Worm (Caenorhabditis elegans): ENCODE results near the gene glb-33.
A peak's percentile ranks its signal among the peaks of the same experiment; 100 is the strongest.

Gene glb-33

DNA sequence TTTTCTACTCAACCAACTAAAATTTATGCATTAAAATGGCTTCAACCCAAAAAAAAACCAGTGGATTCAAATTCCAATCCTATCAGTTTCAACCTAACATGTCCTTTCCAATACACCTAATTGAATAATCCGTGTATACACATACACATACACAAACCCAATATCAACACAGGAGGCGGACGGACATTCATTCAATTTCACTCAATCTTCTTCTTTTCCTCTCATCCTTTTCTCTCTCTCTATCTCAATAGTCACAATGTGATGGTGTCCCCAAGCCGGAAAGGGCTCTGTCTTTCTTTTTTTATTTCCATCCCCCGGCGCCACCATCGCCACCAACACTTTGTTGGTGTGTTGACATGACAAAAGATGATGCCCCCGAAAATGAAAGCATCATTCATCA, 2.1 kb upstream of the glb-33 start:
- TF ChIP-seq tbx-8 (GFP tag; optimal IDR thresholded peaks at IDR 0.05), result no peak
- peak; percentile 92 for TF ChIP-seq ces-1 (GFP tag; optimal IDR thresholded peaks at IDR 0.05)

DNA sequence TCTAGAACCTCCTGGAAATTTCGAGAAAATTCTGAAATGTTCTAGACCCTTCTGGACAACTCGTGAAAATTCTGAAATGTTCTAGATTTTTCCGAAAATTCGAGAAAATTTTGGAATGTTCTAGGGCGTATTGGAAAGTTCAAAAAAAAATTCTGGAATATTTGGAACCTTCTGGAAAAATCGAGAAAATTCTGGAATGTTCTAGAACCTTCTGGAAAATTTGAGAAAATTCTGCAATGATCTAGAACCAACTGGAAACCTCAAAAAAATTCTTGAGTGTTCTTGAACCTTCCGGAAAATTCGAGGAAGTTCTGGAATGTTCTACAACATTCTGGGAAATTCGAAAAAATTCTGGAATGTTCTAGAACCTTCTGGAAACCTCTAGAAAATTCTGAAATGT, 395 bp downstream of the glb-33 start:
- TF ChIP-seq unc-120 (tag; optimal IDR thresholded peaks at IDR 0.05; ENCODE audit: poor library complexity, severe bottlenecking) (no peak), drap-1 (GFP tag; optimal IDR thresholded peaks at IDR 0.05) (no peak), nhr-28 (tag; optimal IDR thresholded peaks at IDR 0.05) (no peak), ceh-43 (GFP tag; optimal IDR thresholded peaks at IDR 0.05) (no peak), flh-1 (GFP tag; optimal IDR thresholded peaks at IDR 0.05) (no peak), lsy-2 (tag; optimal IDR thresholded peaks at IDR 0.05) (no peak), tbx-8 (GFP tag; optimal IDR thresholded peaks at IDR 0.05) (no peak), ces-1 (GFP tag; optimal IDR thresholded peaks at IDR 0.05) (no peak), hlh-1 (tag; optimal IDR thresholded peaks at IDR 0.05) (no peak), mls-2 (tag; optimal IDR thresholded peaks at IDR 0.05) (no peak), lin-32 (GFP tag; optimal IDR thresholded peaks at IDR 0.05) (no peak), ztf-11 (tag; optimal IDR thresholded peaks at IDR 0.05) (no peak), pha-4 (tag; optimal IDR thresholded peaks at IDR 0.05) (no peak), sem-2 (GFP tag; optimal IDR thresholded peaks at IDR 0.05) (no peak), ceh-39 (tag; optimal IDR thresholded peaks at IDR 0.05) (no peak), blmp-1 (tag; optimal IDR thresholded peaks at IDR 0.05) (no peak), lin-13 (tag; optimal IDR thresholded peaks at IDR 0.05) (no peak), cnd-1 (tag; optimal IDR thresholded peaks at IDR 0.05) (no peak)

DNA sequence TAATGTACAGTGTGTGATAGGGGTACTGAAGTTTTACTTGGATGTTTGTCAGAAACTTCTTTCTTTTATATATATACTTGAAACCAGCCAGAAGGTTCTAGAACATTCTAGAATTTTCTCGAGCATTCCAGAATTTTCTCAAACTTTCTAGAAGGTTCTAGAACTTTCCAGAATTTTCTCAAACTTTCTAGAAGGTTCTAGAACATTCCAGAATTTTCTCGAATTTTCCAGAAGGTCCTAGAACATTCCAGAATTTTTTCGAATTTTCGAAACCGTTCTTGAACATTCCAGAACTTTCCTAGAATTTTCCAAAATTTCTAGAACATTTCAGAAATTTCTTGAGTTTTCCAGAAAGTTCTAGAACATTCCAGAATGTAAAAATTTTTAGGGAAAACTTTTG, 3.4 kb downstream of the glb-33 start:
- no peak for TF ChIP-seq ham-2 (GFP tag; optimal IDR thresholded peaks at IDR 0.05)
- no peak for TF ChIP-seq cnd-1 (tag; optimal IDR thresholded peaks at IDR 0.05)
- TF ChIP-seq ceh-83 (GFP tag; optimal IDR thresholded peaks at IDR 0.05), result no peak

DNA sequence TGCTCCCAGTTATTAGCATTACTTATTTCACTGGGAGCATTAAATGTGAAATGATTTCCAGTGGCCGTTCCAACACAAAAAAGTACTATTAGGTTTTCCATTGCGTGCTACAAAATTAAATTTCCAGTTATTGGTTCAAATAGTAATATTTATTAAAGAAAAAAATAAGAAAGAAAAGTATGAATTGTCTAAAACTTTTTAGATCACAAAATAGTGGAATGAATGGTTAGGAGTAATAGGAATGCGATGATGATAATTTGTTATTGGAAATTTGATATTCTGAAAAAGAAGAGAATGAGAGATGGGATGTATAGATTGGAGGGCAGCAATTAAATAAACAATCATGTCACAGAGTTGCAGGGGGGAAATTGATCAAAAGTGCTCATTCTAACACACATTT, 6.1 kb downstream of the glb-33 start, which contains the start of gene Y75B7AL.2:
Y75B7AL.2 (minus strand) TSS at position 101 of the 400 bp plus-strand sequence.
- TF ChIP-seq ceh-83 (GFP tag; optimal IDR thresholded peaks at IDR 0.05) (no peak), M03D4.4 (tag; optimal IDR thresholded peaks at IDR 0.05) (no peak), lin-32 (GFP tag; optimal IDR thresholded peaks at IDR 0.05) (no peak), drap-1 (GFP tag; optimal IDR thresholded peaks at IDR 0.05) (no peak)

DNA sequence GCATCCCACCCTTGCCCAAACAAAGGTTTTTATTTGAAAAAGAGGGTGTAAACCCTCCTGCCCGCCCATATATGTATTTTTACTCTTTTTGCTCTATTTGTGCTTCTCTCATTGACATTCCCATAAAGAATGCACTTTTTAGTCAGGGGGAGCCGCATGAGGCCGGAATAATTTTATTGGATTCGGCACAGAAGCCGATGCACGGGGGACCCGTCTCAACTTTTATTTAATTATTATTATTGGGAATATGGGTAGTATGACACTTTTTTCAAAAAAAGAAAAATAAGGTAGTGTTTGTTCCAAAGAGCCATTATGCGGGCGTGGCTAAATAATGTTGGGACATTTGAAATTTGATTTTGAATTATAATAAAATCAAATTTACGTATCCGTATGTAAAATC, 10.1 kb downstream of the glb-33 start:
- TF ChIP-seq ces-1 (GFP tag; optimal IDR thresholded peaks at IDR 0.05), result peak; percentile 68
- no peak for TF ChIP-seq snpc-4 (tag; optimal IDR thresholded peaks at IDR 0.05)
- TF ChIP-seq elt-1 (tag; optimal IDR thresholded peaks at IDR 0.05; ENCODE audit: borderline replicate concordance, insufficient read depth), result no peak
- no peak for TF ChIP-seq nhr-2 (tag; optimal IDR thresholded peaks at IDR 0.05)
- TF ChIP-seq nhr-237 (tag; optimal IDR thresholded peaks at IDR 0.05), result no peak
- TF ChIP-seq hlh-1 (tag; optimal IDR thresholded peaks at IDR 0.05), result no peak

DNA sequence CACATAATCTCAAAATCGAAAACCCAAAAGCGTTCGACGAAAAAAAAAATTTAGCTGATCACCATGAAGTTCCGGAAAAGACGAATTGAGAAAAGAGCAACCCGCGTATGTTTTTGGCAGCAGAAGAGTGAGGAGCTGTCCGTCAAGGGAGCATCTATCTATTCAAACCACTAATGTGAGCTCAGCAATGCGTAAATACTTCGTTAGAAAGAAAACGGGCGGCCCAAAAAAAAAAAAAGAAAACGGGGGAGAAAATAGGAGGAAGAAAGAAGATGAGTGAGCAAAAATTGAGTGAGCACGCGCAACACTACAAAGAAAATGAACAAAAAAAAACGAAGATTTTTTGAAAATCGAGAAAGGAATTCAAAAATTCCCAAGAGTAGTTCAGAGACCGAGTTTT, 12.4 kb downstream of the glb-33 start:
- no peak for TF ChIP-seq unc-39 (tag; optimal IDR thresholded peaks at IDR 0.05)
- no peak for TF ChIP-seq hlh-1 (tag; optimal IDR thresholded peaks at IDR 0.05)
- no peak for TF ChIP-seq lsy-2 (tag; optimal IDR thresholded peaks at IDR 0.05)
- TF ChIP-seq elt-1 (tag; optimal IDR thresholded peaks at IDR 0.05; ENCODE audit: borderline replicate concordance, insufficient read depth), result no peak
- no peak for TF ChIP-seq lin-32 (GFP tag; optimal IDR thresholded peaks at IDR 0.05)
- no peak for TF ChIP-seq unc-120 (tag; optimal IDR thresholded peaks at IDR 0.05; ENCODE audit: poor library complexity, severe bottlenecking)

DNA sequence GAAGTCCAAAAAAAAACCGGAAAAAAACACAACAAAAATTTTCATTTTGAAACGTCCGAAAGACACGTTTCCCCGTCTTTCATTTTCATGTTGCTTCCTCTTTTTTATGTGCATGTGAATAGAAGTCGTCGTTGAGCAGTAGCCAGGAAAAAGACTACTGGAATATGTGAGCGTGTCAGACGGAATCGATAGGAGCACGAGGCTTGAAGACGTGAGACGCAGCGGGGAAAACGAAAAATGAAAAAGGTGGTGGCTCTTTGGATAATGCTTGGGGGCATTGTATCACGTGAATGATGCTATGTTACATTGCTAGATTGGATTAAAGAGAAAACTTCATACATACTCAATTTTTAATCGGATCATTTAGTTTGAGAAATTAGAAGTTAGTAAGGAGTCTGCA, 14.2 kb downstream of the glb-33 start:
- TF ChIP-seq hlh-1 (tag; optimal IDR thresholded peaks at IDR 0.05) (no peak), ces-1 (GFP tag; optimal IDR thresholded peaks at IDR 0.05) (peak; percentile 31), nhr-2 (tag; optimal IDR thresholded peaks at IDR 0.05) (no peak), nhr-12 (tag; optimal IDR thresholded peaks at IDR 0.05) (no peak), tbx-8 (GFP tag; optimal IDR thresholded peaks at IDR 0.05) (no peak)

All from whole organism, mixed stage, embryonic.